Fruit fly (Drosophila melanogaster): ENCODE data around the gene CG15435.

The CG15435 gene

DNA sequence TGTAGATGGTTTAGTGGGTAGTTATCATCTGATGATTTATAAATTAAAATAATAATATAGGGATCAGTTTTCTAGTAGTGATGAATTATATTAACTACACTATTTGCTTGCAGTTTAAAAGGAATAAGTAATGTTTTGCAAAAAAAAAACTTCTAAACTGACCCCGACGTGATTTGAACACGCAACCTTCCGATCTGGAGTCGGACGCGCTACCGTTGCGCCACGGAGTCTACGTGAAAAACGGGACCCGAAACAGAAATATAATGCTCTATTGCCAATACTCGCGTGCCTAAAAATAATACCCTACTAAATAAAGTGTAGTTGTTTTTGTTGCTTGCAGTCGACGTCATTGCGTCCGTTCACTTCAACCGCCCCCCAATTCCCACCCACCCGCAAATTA is 40.7 kb upstream of the CG15435 start:
- TF ChIP-seq Ets98B (GFP tag; IDR thresholded peaks at IDR 0.05) = no peak
- TF ChIP-seq Snoo (tag; optimal IDR thresholded peaks at IDR 0.05) = no peak
- TF ChIP-seq CG4496 (GFP tag; IDR thresholded peaks at IDR 0.05) = 0 out of 3 replicates have a peak, but pooled peaks have one; percentile 9
- no peak for TF ChIP-seq CG32121 (GFP tag; IDR thresholded peaks at IDR 0.05)
- no peak for TF ChIP-seq Pif1B (GFP tag; optimal IDR thresholded peaks at IDR 0.05)

DNA sequence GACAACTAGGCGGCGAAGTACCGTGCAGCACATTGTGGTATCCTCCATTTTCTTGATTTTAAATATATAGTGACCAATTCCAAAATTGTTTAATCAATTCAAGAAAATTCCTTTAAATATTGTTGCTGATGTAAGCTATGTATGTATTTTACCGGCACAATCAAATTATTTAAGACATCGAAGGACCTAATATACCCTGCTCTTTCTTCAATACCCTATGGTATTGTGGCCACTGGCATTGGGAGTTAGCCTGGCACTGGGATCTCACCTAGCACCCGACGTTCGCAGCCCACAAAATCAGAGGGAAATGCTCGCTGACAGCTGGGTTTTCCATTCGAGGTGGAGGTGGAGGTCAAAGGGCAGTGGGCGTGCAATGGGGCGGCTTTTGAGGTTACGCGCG is 37.4 kb upstream of the CG15435 start:
- TF ChIP-seq fd96Ca (GFP tag; IDR thresholded peaks at IDR 0.05) (no peak), Pif1A (GFP tag; optimal IDR thresholded peaks at IDR 0.05) (no peak), Snoo (tag; optimal IDR thresholded peaks at IDR 0.05) (no peak), Ets98B (GFP tag; IDR thresholded peaks at IDR 0.05) (no peak), gl (tag; optimal IDR thresholded peaks at IDR 0.05) (no peak), CG15710 (tag; optimal IDR thresholded peaks at IDR 0.05) (no peak), CG4496 (GFP tag; IDR thresholded peaks at IDR 0.05) (no peak), D1 (tag; optimal IDR thresholded peaks at IDR 0.05) (no peak)

DNA sequence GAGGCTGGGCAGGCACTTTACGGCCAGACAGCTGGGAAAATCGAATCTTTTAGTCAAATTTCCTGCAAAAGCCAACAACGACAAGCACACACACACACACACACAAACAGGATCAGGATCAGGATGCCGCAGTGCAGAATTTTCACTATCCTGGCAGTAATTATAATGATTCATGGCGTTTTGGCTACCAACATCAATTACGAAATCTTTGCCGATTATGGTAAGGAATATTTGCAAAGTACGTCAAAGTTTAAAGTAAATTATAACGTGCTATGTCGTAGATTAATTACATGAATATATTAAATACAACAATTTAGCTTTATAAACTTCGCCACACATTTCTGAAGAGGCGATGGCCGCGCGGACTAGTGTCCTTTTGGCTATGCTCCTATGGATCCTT is 25.9 kb upstream of the CG15435 start, which contains the start of the genes CG34177 and CG34178:
TSS of gene CG34177 (plus strand) at position 301 of the 400 bp plus-strand sequence.
TSS of gene CG34178 (plus strand) at position 301 of the 400 bp plus-strand sequence.
- TF ChIP-seq rn (GFP tag; IDR thresholded peaks at IDR 0.05) (no peak), CG13204 (GFP tag; optimal IDR thresholded peaks at IDR 0.05) (no peak), D1 (tag; optimal IDR thresholded peaks at IDR 0.05) (no peak), CG9948 (tag; optimal IDR thresholded peaks at IDR 0.05) (no peak), EcR (GFP tag; optimal IDR thresholded peaks at IDR 0.05) (no peak), CG10348 (GFP tag; IDR thresholded peaks at IDR 0.05) (no peak), fd96Ca (GFP tag; IDR thresholded peaks at IDR 0.05) (no peak)

DNA sequence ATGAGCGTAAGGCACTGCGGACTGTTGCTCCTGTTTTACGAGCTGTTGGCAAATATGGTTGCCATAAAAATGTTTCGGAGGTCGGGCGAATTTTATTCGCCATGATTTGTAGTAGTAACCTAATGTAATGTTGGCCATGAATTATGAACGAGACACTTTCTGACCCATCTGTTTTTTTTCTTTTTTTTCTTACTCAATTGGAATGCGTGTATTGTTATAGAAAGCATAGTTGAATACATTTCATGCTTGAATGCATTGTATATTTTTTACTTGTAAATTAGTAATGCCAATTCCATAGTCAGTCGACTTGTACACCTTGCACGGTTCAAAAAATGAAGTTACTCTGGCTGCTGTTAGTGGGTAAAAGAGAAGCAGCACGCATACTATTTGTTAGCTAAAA is 22.0 kb upstream of the CG15435 start, which contains the start of gene CG43056:
TSS of gene CG43056 (plus strand) at position 301 of the 400 bp plus-strand sequence.
- no peak for TF ChIP-seq CG32121 (GFP tag; IDR thresholded peaks at IDR 0.05)
- no peak for TF ChIP-seq rn (GFP tag; IDR thresholded peaks at IDR 0.05)
- no peak for TF ChIP-seq fd96Ca (GFP tag; IDR thresholded peaks at IDR 0.05)
- TF ChIP-seq Snoo (tag; optimal IDR thresholded peaks at IDR 0.05) = no peak
- no peak for TF ChIP-seq Pif1B (GFP tag; optimal IDR thresholded peaks at IDR 0.05)
- TF ChIP-seq D1 (tag; optimal IDR thresholded peaks at IDR 0.05) = no peak
- no peak for TF ChIP-seq EcR (GFP tag; optimal IDR thresholded peaks at IDR 0.05)
- no peak for TF ChIP-seq CG15710 (tag; optimal IDR thresholded peaks at IDR 0.05)
- TF ChIP-seq CG13204 (GFP tag; optimal IDR thresholded peaks at IDR 0.05) = no peak
- TF ChIP-seq gl (tag; optimal IDR thresholded peaks at IDR 0.05) = no peak
- TF ChIP-seq CG12605 (GFP tag; IDR thresholded peaks at IDR 0.05) = no peak
- TF ChIP-seq CG14655 (GFP tag; optimal IDR thresholded peaks at IDR 0.05) = no peak
- TF ChIP-seq CG8159 (tag; optimal IDR thresholded peaks at IDR 0.05) = no peak

DNA sequence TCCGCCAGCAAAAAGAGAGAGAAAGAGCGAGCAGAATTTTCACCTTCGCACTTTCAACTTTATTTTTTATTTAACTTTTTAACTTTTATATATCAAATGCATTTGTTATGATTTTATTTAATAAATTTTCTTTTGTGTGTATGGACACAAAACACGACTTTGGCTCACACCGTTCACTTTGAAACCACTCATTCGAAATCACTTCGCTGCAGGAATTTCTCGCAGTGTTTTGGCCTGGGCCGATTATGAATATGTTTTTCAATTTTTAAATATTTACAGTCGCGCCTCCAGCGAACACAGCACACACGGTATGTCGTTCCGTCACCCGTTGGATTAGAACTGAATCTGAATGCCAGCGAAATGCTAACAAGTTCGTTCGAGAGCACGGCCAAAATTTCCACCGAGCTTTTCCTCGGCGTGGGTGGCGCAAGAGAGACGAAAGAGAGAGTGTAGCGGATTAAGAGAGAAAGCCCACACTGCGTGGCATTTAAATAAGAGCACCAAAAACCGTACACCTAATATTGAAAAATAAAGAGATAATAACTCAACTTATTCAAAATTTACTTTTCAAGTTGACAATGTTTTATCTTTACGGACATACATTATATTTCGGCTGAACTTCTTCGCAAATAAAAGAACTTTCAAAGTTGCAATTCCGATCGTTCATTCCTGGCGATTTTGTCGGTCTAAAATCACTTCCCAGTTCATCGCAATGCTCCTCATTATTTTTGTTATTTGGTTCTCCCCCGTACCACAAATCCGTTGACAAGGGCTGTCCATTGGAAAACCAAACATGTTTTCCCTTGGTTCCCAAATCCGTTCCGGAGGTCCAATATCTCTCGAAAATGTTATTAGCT is 18.4 kb upstream of the CG15435 start, which contains the start of gene CG15431:
TSS of gene CG15431 (minus strand) at position 402 of the 857 bp plus-strand sequence.
- TF ChIP-seq CG4496 (GFP tag; IDR thresholded peaks at IDR 0.05) (peak; percentile 63; the same call in 1 of the 3 replicates), CG8159 (tag; optimal IDR thresholded peaks at IDR 0.05) (peak; percentile 35), Ets98B (GFP tag; IDR thresholded peaks at IDR 0.05) (peak; percentile 41), CG34367 (tag; optimal IDR thresholded peaks at IDR 0.05) (no peak), CG32121 (GFP tag; IDR thresholded peaks at IDR 0.05) (peak; percentile 15; the same call in 1 of the 2 replicates), CG10348 (GFP tag; IDR thresholded peaks at IDR 0.05) (no peak), fd96Ca (GFP tag; IDR thresholded peaks at IDR 0.05) (peak; percentile 67; the same call in 2 of the 3 replicates)

DNA sequence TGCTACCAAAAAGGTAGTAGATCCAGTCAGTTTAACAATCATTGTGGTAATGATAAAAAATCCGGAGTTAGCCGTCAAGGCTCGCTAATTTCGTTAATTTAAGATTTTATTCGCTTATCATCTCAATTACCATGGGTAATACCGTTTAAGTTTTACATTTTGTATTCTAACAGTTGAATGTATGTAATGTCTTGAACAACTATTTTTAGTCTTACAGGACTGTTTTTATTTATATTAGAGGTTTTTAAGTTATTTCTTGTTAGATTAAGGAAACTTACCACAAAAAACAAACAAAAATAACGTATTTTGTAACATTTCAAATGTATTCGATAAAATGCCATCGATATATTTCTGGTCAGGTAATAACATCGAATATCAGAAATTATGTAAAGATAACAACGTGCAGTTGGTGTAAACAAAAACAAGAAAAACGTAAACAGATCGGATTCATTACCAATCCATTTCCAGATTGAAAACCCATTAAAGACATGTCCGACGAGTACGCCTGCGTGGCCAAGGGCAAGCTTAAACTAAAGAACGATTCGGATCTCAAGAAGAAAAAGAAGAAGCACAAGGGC is 17.4 kb upstream of the CG15435 start, which contains the start of the genes Sfp24F and CG15432:
TSS of gene Sfp24F (minus strand) at position 51 of the 578 bp plus-strand sequence.
TSS of gene CG15432 (plus strand) at position 311 of the 578 bp plus-strand sequence.
- TF ChIP-seq CG8159 (tag; optimal IDR thresholded peaks at IDR 0.05) (no peak), CG8301 (tag; optimal IDR thresholded peaks at IDR 0.05) (no peak), CG4496 (GFP tag; IDR thresholded peaks at IDR 0.05) (no peak), CG10348 (GFP tag; IDR thresholded peaks at IDR 0.05) (no peak), CG12605 (GFP tag; IDR thresholded peaks at IDR 0.05) (no peak), fd96Ca (GFP tag; IDR thresholded peaks at IDR 0.05) (no peak), CG32121 (GFP tag; IDR thresholded peaks at IDR 0.05) (no peak), Ets98B (GFP tag; IDR thresholded peaks at IDR 0.05) (no peak), CG14655 (GFP tag; optimal IDR thresholded peaks at IDR 0.05) (no peak), CG9948 (tag; optimal IDR thresholded peaks at IDR 0.05) (no peak), CG15710 (tag; optimal IDR thresholded peaks at IDR 0.05) (no peak), CG13204 (GFP tag; optimal IDR thresholded peaks at IDR 0.05) (no peak), gl (tag; optimal IDR thresholded peaks at IDR 0.05) (no peak), EcR (GFP tag; optimal IDR thresholded peaks at IDR 0.05) (no peak), Pif1B (GFP tag; optimal IDR thresholded peaks at IDR 0.05) (no peak), Snoo (tag; optimal IDR thresholded peaks at IDR 0.05) (no peak)
